Fruit fly (Drosophila melanogaster): ENCODE results near the gene Lamtor1.

Gene Lamtor1

DNA sequence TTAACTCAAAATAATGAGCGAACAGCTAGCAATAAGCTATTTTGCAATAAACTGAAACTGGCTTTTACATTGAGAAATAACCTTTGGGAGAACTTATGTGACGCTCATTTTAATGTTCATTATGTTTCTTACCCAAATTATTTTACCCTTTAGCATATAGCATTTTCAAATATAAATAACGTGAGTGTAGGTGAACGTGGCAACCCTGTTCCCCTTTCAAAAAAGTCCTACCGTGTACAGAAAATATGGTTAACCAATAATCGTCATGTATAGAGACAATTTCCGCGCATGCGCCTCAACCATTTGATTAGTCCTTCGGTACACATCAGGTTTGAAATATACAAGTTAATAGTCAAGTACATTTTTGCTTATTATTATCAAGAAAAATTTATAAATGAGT lies 34.8 kb downstream of the Lamtor1 start:
- TF ChIP-seq Sin3A (optimal IDR thresholded peaks at IDR 0.05): no peak
- TF ChIP-seq h (optimal IDR thresholded peaks at IDR 0.05): no peak
- TF ChIP-seq insv (optimal IDR thresholded peaks at IDR 0.05): no peak
- no peak for TF ChIP-seq psq (optimal IDR thresholded peaks at IDR 0.05)
- no peak for TF ChIP-seq Myc (optimal IDR thresholded peaks at IDR 0.05)
- no peak for TF ChIP-seq ttk (optimal IDR thresholded peaks at IDR 0.05)

- no peak for TF ChIP-seq insv (optimal IDR thresholded peaks at IDR 0.05)
These were observed 37.0 kb downstream of the Lamtor1 start, which contains the start of the genes CG7646 and Nca for dm6 chr3L:19991714-19992231. Gene CG7646, plus strand, starts transcription at chr3L:19991887. Gene Nca, plus strand, starts transcription at chr3L:19991887.

DNA sequence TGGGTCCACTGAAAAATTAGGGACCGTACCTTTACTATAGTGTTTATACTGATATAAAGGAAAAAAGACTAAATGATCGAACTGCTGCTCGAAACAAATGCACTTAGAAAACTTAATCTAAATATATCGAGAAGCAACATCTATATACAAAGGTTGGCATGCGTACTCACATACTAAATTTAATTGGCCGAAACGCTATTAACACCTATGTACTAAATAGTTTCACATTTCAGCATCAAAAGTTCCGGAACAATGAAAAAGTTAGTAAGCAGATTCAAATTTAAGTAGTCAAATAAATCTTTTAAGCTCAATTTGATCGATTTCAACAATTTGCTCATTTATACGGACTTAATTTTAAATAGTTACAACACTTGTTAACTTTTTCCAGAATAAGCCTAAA lies 37.7 kb downstream of the Lamtor1 start, which contains the start of gene fln:
TSS of gene fln (minus strand) at position 101 of the 400 bp plus-strand sequence.
- TF ChIP-seq ttk (optimal IDR thresholded peaks at IDR 0.05): no peak
- TF ChIP-seq Myc (optimal IDR thresholded peaks at IDR 0.05): no peak
- no peak for TF ChIP-seq psq (optimal IDR thresholded peaks at IDR 0.05)
- no peak for TF ChIP-seq h (optimal IDR thresholded peaks at IDR 0.05)
- TF ChIP-seq Sin3A (optimal IDR thresholded peaks at IDR 0.05): no peak
- TF ChIP-seq insv (optimal IDR thresholded peaks at IDR 0.05): no peak

DNA sequence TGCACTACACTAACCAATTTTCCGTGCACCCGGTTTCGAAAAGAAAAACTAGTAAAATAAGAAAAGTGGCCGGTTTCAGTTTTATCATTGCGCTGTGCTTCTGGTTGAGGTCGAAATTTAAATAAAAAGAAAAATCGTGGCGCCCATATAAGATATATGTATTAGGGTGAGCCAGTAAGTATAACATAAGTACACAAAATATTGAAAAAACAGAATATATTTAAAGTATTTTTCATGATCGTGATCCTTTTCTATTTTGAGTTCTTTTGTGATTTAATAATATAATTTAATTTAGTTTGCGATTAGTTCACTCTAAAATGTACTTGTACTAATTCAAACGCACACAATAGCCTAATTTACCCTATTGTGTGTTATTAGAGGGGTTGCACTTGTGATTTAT lies 39.9 kb downstream of the Lamtor1 start, which contains the start of gene Csas:
TSS of gene Csas (minus strand) at position 101 of the 400 bp plus-strand sequence.
- no peak for TF ChIP-seq Myc (optimal IDR thresholded peaks at IDR 0.05)
- no peak for TF ChIP-seq ttk (optimal IDR thresholded peaks at IDR 0.05)
- TF ChIP-seq Sin3A (optimal IDR thresholded peaks at IDR 0.05): no peak
- no peak for TF ChIP-seq insv (optimal IDR thresholded peaks at IDR 0.05)
- no peak for TF ChIP-seq h (optimal IDR thresholded peaks at IDR 0.05)
- TF ChIP-seq psq (optimal IDR thresholded peaks at IDR 0.05): no peak

dm6 chr3L:19985768-19986167 lies 43.1 kb downstream of the Lamtor1 start, which contains the start of the genes hale and schuy:
Gene hale, minus strand, starts transcription at chr3L:19985868.
Gene schuy, plus strand, starts transcription at chr3L:19986093.
- TF ChIP-seq Sin3A (optimal IDR thresholded peaks at IDR 0.05) (no peak), insv (optimal IDR thresholded peaks at IDR 0.05) (no peak), h (optimal IDR thresholded peaks at IDR 0.05) (no peak), psq (optimal IDR thresholded peaks at IDR 0.05) (no peak), Myc (optimal IDR thresholded peaks at IDR 0.05) (no peak), ttk (optimal IDR thresholded peaks at IDR 0.05) (no peak)

DNA sequence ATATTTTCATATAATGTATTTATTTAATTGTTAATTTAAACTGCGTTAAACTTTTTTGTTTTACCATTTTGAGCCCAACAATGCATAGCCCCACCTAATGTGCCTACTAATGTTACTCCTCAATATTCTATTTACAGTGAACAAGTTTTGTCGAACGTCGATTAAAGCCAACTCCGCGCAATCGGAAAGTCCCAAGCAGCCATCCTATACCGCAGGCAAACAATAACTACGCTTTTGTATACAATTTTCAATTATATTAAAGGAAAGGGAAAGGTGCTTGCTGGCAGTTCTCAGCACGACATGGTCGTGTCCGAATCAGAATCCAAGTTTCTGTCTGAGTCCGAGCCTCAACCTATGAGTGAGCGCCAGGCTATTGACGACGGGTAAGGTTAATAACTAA lies 47.4 kb downstream of the Lamtor1 start, which contains the start of gene CG17732:
TSS of gene CG17732 (plus strand) at position 301 of the 400 bp plus-strand sequence.
- TF ChIP-seq ttk (optimal IDR thresholded peaks at IDR 0.05) (no peak), Sin3A (optimal IDR thresholded peaks at IDR 0.05) (no peak), psq (optimal IDR thresholded peaks at IDR 0.05) (no peak), insv (optimal IDR thresholded peaks at IDR 0.05) (no peak), Myc (optimal IDR thresholded peaks at IDR 0.05) (no peak), h (optimal IDR thresholded peaks at IDR 0.05) (no peak)

DNA sequence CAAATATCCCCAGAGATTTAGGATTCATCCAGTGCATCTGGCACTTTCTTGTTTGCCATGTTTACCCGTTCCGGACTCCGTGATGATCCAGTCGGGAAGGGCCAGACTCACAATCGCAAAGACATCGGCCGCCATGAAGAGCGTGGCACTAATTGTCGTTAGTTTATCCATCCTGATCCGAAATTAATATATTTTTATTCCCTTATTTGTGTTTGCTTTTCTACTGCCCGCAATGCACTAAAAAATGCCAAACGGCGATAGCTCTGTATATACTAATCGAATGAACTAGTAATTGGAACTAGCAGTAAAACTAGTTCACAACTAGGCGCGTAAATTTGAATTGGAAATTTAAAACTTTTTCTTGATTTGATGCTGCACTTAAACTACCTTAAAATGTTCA lies 49.2 kb downstream of the Lamtor1 start, which contains the start of gene CG14182:
TSS of gene CG14182 (minus strand) at position 221 of the 400 bp plus-strand sequence.
- TF ChIP-seq h (optimal IDR thresholded peaks at IDR 0.05) (no peak), insv (optimal IDR thresholded peaks at IDR 0.05) (no peak), ttk (optimal IDR thresholded peaks at IDR 0.05) (no peak), Sin3A (optimal IDR thresholded peaks at IDR 0.05) (no peak), Myc (optimal IDR thresholded peaks at IDR 0.05) (no peak), psq (optimal IDR thresholded peaks at IDR 0.05) (no peak)

- TF ChIP-seq ttk (optimal IDR thresholded peaks at IDR 0.05): no peak
- TF ChIP-seq Myc (optimal IDR thresholded peaks at IDR 0.05): no peak
- TF ChIP-seq insv (optimal IDR thresholded peaks at IDR 0.05): no peak
- TF ChIP-seq Sin3A (optimal IDR thresholded peaks at IDR 0.05): no peak
- no peak for TF ChIP-seq h (optimal IDR thresholded peaks at IDR 0.05)
- TF ChIP-seq psq (optimal IDR thresholded peaks at IDR 0.05): no peak
These were observed 50.7 kb downstream of the Lamtor1 start for dm6 chr3L:19978088-19978487.

Data from Kc167 (cell line).